Fruit fly (Drosophila melanogaster): ENCODE data around the gene DIP-beta.
A peak's percentile ranks its signal among the peaks of the same experiment; 100 is the strongest.

The DIP-beta gene

dm6 chrX:21373659-21374426 lies 83.7 kb downstream of the DIP-beta start, which contains the start of gene slgA (continued):
- TF ChIP-seq ssp (GFP tag; IDR thresholded peaks at IDR 0.05) (no peak), slbo (GFP tag; IDR thresholded peaks at IDR 0.05) (peak; percentile 58), CG6791 (GFP tag; IDR thresholded peaks at IDR 0.05; ENCODE audit: partially characterized antibody) (peak; percentile 78), CG17912 (GFP tag; optimal IDR thresholded peaks at IDR 0.05) (no peak), CG8388 (GFP tag; optimal IDR thresholded peaks at IDR 0.05) (no peak), Awh (GFP tag; IDR thresholded peaks at IDR 0.05) (no peak), oc (tag; optimal IDR thresholded peaks at IDR 0.05) (no peak), usp (GFP tag; optimal IDR thresholded peaks at IDR 0.05) (no peak), hb (GFP tag; IDR thresholded peaks at IDR 0.05; ENCODE audit: partially characterized antibody) (peak; percentile 63; the same call in 1 of the 3 replicates), Abd-B (GFP tag; optimal IDR thresholded peaks at IDR 0.05) (no peak), CG11696 (GFP tag; IDR thresholded peaks at IDR 0.05) (peak; percentile 87), p53 (GFP tag; optimal IDR thresholded peaks at IDR 0.05) (no peak), slou (GFP tag; optimal IDR thresholded peaks at IDR 0.05) (no peak), gce (GFP tag; IDR thresholded peaks at IDR 0.05) (no peak), row (GFP tag; IDR thresholded peaks at IDR 0.05) (peak; percentile 66), rib (GFP tag; IDR thresholded peaks at IDR 0.05) (0 out of 2 replicates have a peak, but pooled peaks have one; percentile 15), NFAT (GFP tag; IDR thresholded peaks at IDR 0.05) (peak; percentile 26; the same call in 1 of the 2 replicates), fd64A (GFP tag; optimal IDR thresholded peaks at IDR 0.05) (no peak), B-H2 (GFP tag; optimal IDR thresholded peaks at IDR 0.05) (peak; percentile 53), knrl (GFP tag; IDR thresholded peaks at IDR 0.05; ENCODE audit: partially characterized antibody) (peak; percentile 70; the same call in 2 of the 3 replicates), mld (GFP tag; IDR thresholded peaks at IDR 0.05; ENCODE audit: partially characterized antibody) (no peak), MTF-1 (GFP tag; optimal IDR thresholded peaks at IDR 0.05; ENCODE audit: borderline replicate concordance) (no peak), CG10654 (GFP tag; optimal IDR thresholded peaks at IDR 0.05) (no peak), CG1233 (GFP tag; optimal IDR thresholded peaks at IDR 0.05) (no peak), Opbp (GFP tag; IDR thresholded peaks at IDR 0.05; ENCODE audit: partially characterized antibody) (peak; percentile 71), en (GFP tag; optimal IDR thresholded peaks at IDR 0.05) (no peak), nerfin-2 (GFP tag; IDR thresholded peaks at IDR 0.05; ENCODE audit: partially characterized antibody) (no peak; the same call in 1 of the 2 replicates), CG10321 (GFP tag; IDR thresholded peaks at IDR 0.05) (peak; percentile 68), pzg (GFP tag; optimal IDR thresholded peaks at IDR 0.05) (peak; percentile 86), ind (GFP tag; optimal IDR thresholded peaks at IDR 0.05) (peak; percentile 9), Rx (GFP tag; IDR thresholded peaks at IDR 0.05) (no peak), dati (GFP tag; IDR thresholded peaks at IDR 0.05) (no peak), CG18764 (GFP tag; optimal IDR thresholded peaks at IDR 0.05) (no peak), GATAe (GFP tag; conservative IDR thresholded peaks at IDR 0.05) (peak; percentile 95), CG14014 (GFP tag; IDR thresholded peaks at IDR 0.05) (no peak), CG9437 (GFP tag; optimal IDR thresholded peaks at IDR 0.05) (peak; percentile 2), schlank (tag; optimal IDR thresholded peaks at IDR 0.05) (no peak), chm (GFP tag; IDR thresholded peaks at IDR 0.05) (no peak), unc-4 (GFP tag; IDR thresholded peaks at IDR 0.05; ENCODE audit: partially characterized antibody) (peak; percentile 63), eve (GFP tag; optimal IDR thresholded peaks at IDR 0.05) (peak in 1 of 2 experiments; percentile 54), CG7372 (GFP tag; IDR thresholded peaks at IDR 0.05) (no peak), CG2712 (tag; optimal IDR thresholded peaks at IDR 0.05) (no peak), CG14441 (GFP tag; IDR thresholded peaks at IDR 0.05) (no peak), CG13123 (GFP tag; optimal IDR thresholded peaks at IDR 0.05) (no peak), zen (tag; optimal IDR thresholded peaks at IDR 0.05) (no peak), amos (GFP tag; IDR thresholded peaks at IDR 0.05; ENCODE audit: partially characterized antibody) (peak; percentile 71), CG16815 (GFP tag; optimal IDR thresholded peaks at IDR 0.05) (peak; percentile 1), bowl (GFP tag; IDR thresholded peaks at IDR 0.05) (no peak), MBD-R2 (GFP tag; IDR thresholded peaks at IDR 0.05) (peak; percentile 70; the same call in 1 of the 2 replicates)

Measured in whole organism, embryonic.